Fruit fly (Drosophila melanogaster) whole organism, prepupa: ENCODE data around the gene Rab26.
A peak's percentile ranks its signal among the peaks of the same experiment; 100 is the strongest.

ENCODE experiments used
- Blimp-1 ChIP-seq: fragments of 200-800 bp; sonication (Bioruptor generic); optimal IDR thresholded peaks from 3 replicates; lab custom pipeline; 2017; ENCODE audit warnings: missing biosample characterization, missing genetic modification characterization, mild to moderate bottlenecking, moderate library complexity, missing genetic modification reagents
- CG10631 ChIP-seq: fragments of 200-800 bp; sonication (Bioruptor generic); optimal IDR thresholded peaks from 2 replicates; lab custom pipeline; 2016; ENCODE audit warnings: missing biosample characterization, missing genetic modification characterization
- CG10669 ChIP-seq: fragments of 200-800 bp; sonication (Bioruptor generic); optimal IDR thresholded peaks from 3 replicates; lab custom pipeline; 2018; ENCODE audit warnings: missing biosample characterization, mild to moderate bottlenecking, missing genetic modification characterization, moderate library complexity
- CG11294 ChIP-seq: fragments of 200-800 bp; sonication (Bioruptor generic); IDR thresholded peaks from 2 replicates; pipeline ENCODE4 v1.3.6; 2022; ENCODE audit warnings: missing biosample characterization, missing genetic modification characterization
- CG11902 ChIP-seq: fragments of 200-800 bp; sonication (Bioruptor generic); optimal IDR thresholded peaks from 3 replicates; lab custom pipeline; 2016; ENCODE audit warnings: missing biosample characterization, missing genetic modification characterization
- CG1621 ChIP-seq: fragments of 200-800 bp; sonication (Bioruptor generic); optimal IDR thresholded peaks from 3 replicates; lab custom pipeline; 2018; ENCODE audit warnings: missing biosample characterization, mild to moderate bottlenecking, missing genetic modification characterization
- CG16779 ChIP-seq: fragments of 200-800 bp; sonication (Bioruptor generic); optimal IDR thresholded peaks from 3 replicates; lab custom pipeline; 2017; ENCODE audit warnings: missing biosample characterization, mild to moderate bottlenecking, missing genetic modification characterization
- CG3032 ChIP-seq: fragments of 200-800 bp; optimal IDR thresholded peaks from 2 replicates; lab custom pipeline; 2019; ENCODE audit warnings: missing biosample characterization, mild to moderate bottlenecking, missing genetic modification characterization, moderate library complexity
- CG31627 ChIP-seq: fragments of 200-800 bp; sonication (Bioruptor generic); optimal IDR thresholded peaks from 3 replicates; lab custom pipeline; 2016; ENCODE audit warnings: missing biosample characterization, missing genetic modification characterization
- CG34406 ChIP-seq: fragments of 200-800 bp; sonication (Bioruptor generic); optimal IDR thresholded peaks from 3 replicates; lab custom pipeline; 2016; ENCODE audit warnings: missing biosample characterization, missing genetic modification characterization
- CG3919 ChIP-seq: fragments of 200-800 bp; sonication (Bioruptor generic); optimal IDR thresholded peaks from 3 replicates; lab custom pipeline; 2016; ENCODE audit warnings: missing biosample characterization, missing genetic modification characterization
- CG6163 ChIP-seq: fragments of 200-800 bp; sonication (Bioruptor generic); IDR thresholded peaks from 3 replicates; pipeline ENCODE4 v1.3.6; 2022; ENCODE audit warnings: missing biosample characterization, missing genetic modification characterization
- CG6276 ChIP-seq: fragments of 200-800 bp; sonication (Bioruptor generic); optimal IDR thresholded peaks from 2 replicates; lab custom pipeline; 2017; ENCODE audit warnings: missing biosample characterization, mild to moderate bottlenecking, missing genetic modification characterization
- CG6792 ChIP-seq: fragments of 200-800 bp; sonication (Bioruptor generic); optimal IDR thresholded peaks from 3 replicates; lab custom pipeline; 2016; ENCODE audit warnings: missing biosample characterization, missing genetic modification characterization
- CG6808 ChIP-seq: fragments of 200-800 bp; sonication (Bioruptor generic); optimal IDR thresholded peaks from 3 replicates; lab custom pipeline; 2017; ENCODE audit warnings: missing biosample characterization, missing genetic modification characterization, mild to moderate bottlenecking, moderate library complexity, missing genetic modification reagents
- CG8119 ChIP-seq: fragments of 200-800 bp; sonication (Bioruptor generic); IDR thresholded peaks from 3 replicates; pipeline ENCODE4 v1.3.6; 2022; ENCODE audit warnings: missing biosample characterization, missing genetic modification characterization
- CG8319 ChIP-seq: fragments of 200-800 bp; sonication (Bioruptor generic); optimal IDR thresholded peaks from 3 replicates; lab custom pipeline; 2016; ENCODE audit warnings: missing biosample characterization, missing genetic modification characterization
- CG8632 ChIP-seq: fragments of 200-800 bp; sonication (Bioruptor generic); optimal IDR thresholded peaks from 3 replicates; lab custom pipeline; 2016; ENCODE audit warnings: missing biosample characterization, missing genetic modification characterization
- Eip75B ChIP-seq: fragments of 200-800 bp; sonication (Bioruptor generic); optimal IDR thresholded peaks from 3 replicates; lab custom pipeline; 2016; ENCODE audit warnings: missing biosample characterization, missing genetic modification characterization
- Eip78C ChIP-seq: fragments of 200-800 bp; sonication (Bioruptor generic); peaks from one replicate; lab custom pipeline; 2016; ENCODE audit warnings: missing biosample characterization, missing genetic modification characterization
- Eip93F ChIP-seq: fragments of 200-800 bp; sonication (Bioruptor generic); optimal IDR thresholded peaks from 2 replicates; lab custom pipeline; 2016; ENCODE audit warnings: missing biosample characterization, mild to moderate bottlenecking, missing genetic modification characterization
- Ets21C ChIP-seq: fragments of 200-800 bp; sonication (Bioruptor generic); optimal IDR thresholded peaks from 3 replicates; lab custom pipeline; 2016; ENCODE audit warnings: missing biosample characterization, missing genetic modification characterization
- Hr38 ChIP-seq: sonication (Bioruptor generic); optimal IDR thresholded peaks from 2 replicates; lab custom pipeline; 2016; ENCODE audit warnings: missing biosample characterization, missing genetic modification characterization
- Hr39 ChIP-seq: fragments of 200-800 bp; sonication (Bioruptor generic); optimal IDR thresholded peaks from 2 replicates; lab custom pipeline; 2016; ENCODE audit warnings: missing biosample characterization, missing genetic modification characterization
- Hr4 ChIP-seq: fragments of 200-800 bp; sonication (Bioruptor generic); optimal IDR thresholded peaks from 3 replicates; lab custom pipeline; 2016; ENCODE audit warnings: missing biosample characterization, missing genetic modification characterization
- Lpt ChIP-seq: fragments of 200-800 bp; sonication (Bioruptor generic); optimal IDR thresholded peaks from 3 replicates; lab custom pipeline; 2016; ENCODE audit warnings: missing biosample characterization, missing genetic modification characterization
- Met ChIP-seq: fragments of 200-800 bp; sonication (Bioruptor generic); optimal IDR thresholded peaks from 3 replicates; lab custom pipeline; 2016; ENCODE audit warnings: missing biosample characterization, missing genetic modification characterization
- OdsH ChIP-seq: fragments of 200-800 bp; sonication (Bioruptor generic); optimal IDR thresholded peaks from 3 replicates; lab custom pipeline; 2016; ENCODE audit warnings: missing biosample characterization, missing genetic modification characterization
- Smox ChIP-seq: fragments of 200-800 bp; sonication (Bioruptor generic); optimal IDR thresholded peaks from 3 replicates; lab custom pipeline; 2016; ENCODE audit warnings: missing biosample characterization, missing genetic modification characterization
- Sox102F ChIP-seq: fragments of 200-800 bp; sonication (Bioruptor generic); optimal IDR thresholded peaks from 2 replicates; lab custom pipeline; 2016; ENCODE audit warnings: missing biosample characterization, mild to moderate bottlenecking, missing genetic modification characterization
- Sox14 ChIP-seq: fragments of 200-800 bp; sonication (Bioruptor generic); optimal IDR thresholded peaks from 3 replicates; lab custom pipeline; 2016; ENCODE audit warnings: missing biosample characterization, missing genetic modification characterization
- Sox15 ChIP-seq: fragments of 200-800 bp; sonication (Bioruptor generic); optimal IDR thresholded peaks from 3 replicates; lab custom pipeline; 2016; ENCODE audit warnings: missing biosample characterization, missing genetic modification characterization
- achi ChIP-seq: fragments of 200-800 bp; sonication (Bioruptor generic); optimal IDR thresholded peaks from 3 replicates; lab custom pipeline; 2016; ENCODE audit warnings: missing biosample characterization, missing genetic modification characterization
- cyc ChIP-seq: fragments of 200-800 bp; sonication (Bioruptor generic); optimal IDR thresholded peaks from 3 replicates; lab custom pipeline; 2016; ENCODE audit warnings: missing biosample characterization, missing genetic modification characterization
- dac ChIP-seq: fragments of 200-800 bp; sonication (Bioruptor generic); optimal IDR thresholded peaks from 2 replicates; lab custom pipeline; 2017; ENCODE audit warnings: missing biosample characterization, mild to moderate bottlenecking, missing genetic modification characterization
- dsx ChIP-seq: fragments of 200-800 bp; optimal IDR thresholded peaks from 3 replicates; lab custom pipeline; 2019; ENCODE audit warnings: missing biosample characterization, mild to moderate bottlenecking, missing genetic modification characterization, moderate library complexity; ENCODE audit not compliant: poor library complexity, severe bottlenecking
- eg ChIP-seq: fragments of 200-800 bp; sonication (Bioruptor generic); IDR thresholded peaks from 3 replicates; pipeline ENCODE4 v1.3.6; 2022; ENCODE audit warnings: missing biosample characterization, missing genetic modification characterization
- esn ChIP-seq: fragments of 200-800 bp; sonication (Bioruptor generic); optimal IDR thresholded peaks from 2 replicates; lab custom pipeline; 2016; ENCODE audit warnings: missing biosample characterization, mild to moderate bottlenecking, missing genetic modification characterization, moderate library complexity
- fd59A ChIP-seq: fragments of 200-800 bp; sonication (Bioruptor generic); optimal IDR thresholded peaks from 2 replicates; lab custom pipeline; 2017; ENCODE audit warnings: missing biosample characterization, mild to moderate bottlenecking, missing genetic modification characterization, missing genetic modification reagents
- fd85E ChIP-seq: fragments of 200-800 bp; sonication (Bioruptor generic); optimal IDR thresholded peaks from 3 replicates; lab custom pipeline; 2016; ENCODE audit warnings: missing biosample characterization, missing genetic modification characterization
- fkh ChIP-seq: fragments of 200-800 bp; sonication (Bioruptor generic); optimal IDR thresholded peaks from 3 replicates; lab custom pipeline; 2017; ENCODE audit warnings: missing biosample characterization, mild to moderate bottlenecking, missing genetic modification characterization, moderate library complexity
- net ChIP-seq: fragments of 200-800 bp; sonication (Bioruptor generic); optimal IDR thresholded peaks from 3 replicates; lab custom pipeline; 2016; ENCODE audit warnings: missing biosample characterization, missing genetic modification characterization
- pdm3 ChIP-seq: fragments of 200-800 bp; sonication (Bioruptor generic); optimal IDR thresholded peaks from 3 replicates; lab custom pipeline; 2016; ENCODE audit warnings: missing biosample characterization, missing genetic modification characterization
- salr ChIP-seq, 2 experiments: fragments of 200-800 bp; sonication (Bioruptor generic); optimal IDR thresholded peaks; 3 replicates each; lab custom pipeline; 2016 to 2018; ENCODE audit warnings: missing biosample characterization in 2 of 2, missing genetic modification characterization in 2 of 2, mild to moderate bottlenecking in 1 of 2
- spab ChIP-seq: fragments of 200-800 bp; sonication (Bioruptor generic); optimal IDR thresholded peaks from 2 replicates; lab custom pipeline; 2017; ENCODE audit warnings: missing biosample characterization, mild to moderate bottlenecking, missing genetic modification characterization, missing genetic modification reagents
- ss ChIP-seq, 2 experiments: fragments of 200-800 bp; sonication (Bioruptor generic); optimal IDR thresholded peaks; 2 replicates in 1 of 2; 3 replicates in 1 of 2; lab custom pipeline; 2017 to 2018; ENCODE audit warnings: mild to moderate bottlenecking in 2 of 2, missing biosample characterization in 2 of 2, missing genetic modification characterization in 2 of 2, moderate library complexity in 1 of 2
- svp ChIP-seq: fragments of 200-800 bp; sonication (Bioruptor generic); peaks from one replicate; lab custom pipeline; 2016; ENCODE audit warnings: missing biosample characterization, missing genetic modification characterization
- topi ChIP-seq: fragments of 200-800 bp; sonication (Bioruptor generic); optimal IDR thresholded peaks from 3 replicates; lab custom pipeline; 2016; ENCODE audit warnings: missing biosample characterization, missing genetic modification characterization
- vri ChIP-seq: fragments of 200-800 bp; sonication (Bioruptor generic); optimal IDR thresholded peaks from 3 replicates; lab custom pipeline; 2016; ENCODE audit warnings: missing biosample characterization, mild to moderate bottlenecking, missing genetic modification characterization

Rab26 gene

DNA sequence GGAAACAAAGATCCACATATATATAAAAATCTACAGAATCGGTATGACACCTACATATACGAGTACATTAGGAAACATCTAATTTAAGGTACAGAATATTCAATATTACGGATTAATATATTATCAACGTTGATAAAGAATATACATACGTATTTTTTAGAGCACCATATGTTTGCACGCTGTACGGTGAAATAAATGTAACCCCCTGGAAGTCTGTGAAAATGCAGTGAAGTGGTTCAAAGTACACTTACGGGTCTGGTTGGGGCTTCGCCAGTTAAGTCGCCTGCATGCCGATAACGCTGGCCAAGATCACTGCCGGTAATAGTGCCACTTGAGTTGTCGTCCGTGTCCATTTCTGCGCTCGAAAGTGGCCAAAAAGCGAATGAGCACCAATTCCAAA lies 14.9 kb upstream of the Rab26 start:
- no peak for TF ChIP-seq Eip93F
- TF ChIP-seq Hr38 (GFP tag; lab: Kevin White, UChicago): no peak
- no peak for TF ChIP-seq CG10669 (GFP tag; lab: Kevin White, UChicago)
- no peak for TF ChIP-seq CG8119 (GFP tag; lab: Robert Waterston, UW)
- TF ChIP-seq Met (GFP tag; lab: Kevin White, UChicago): no peak
- TF ChIP-seq Hr4 (GFP tag; lab: Kevin White, UChicago): no peak
- no peak for TF ChIP-seq Blimp-1 (GFP tag; lab: Kevin White, UChicago)
- TF ChIP-seq CG8632 (GFP tag; lab: Kevin White, UChicago): no peak
- no peak for TF ChIP-seq CG11902 (GFP tag; lab: Kevin White, UChicago)
- no peak for TF ChIP-seq CG11294 (GFP tag; lab: Robert Waterston, UW)
- TF ChIP-seq CG10631 (GFP tag; lab: Kevin White, UChicago): no peak
- no peak for TF ChIP-seq CG3032 (tag; lab: Kevin White, UChicago)
- TF ChIP-seq OdsH: no peak

DNA sequence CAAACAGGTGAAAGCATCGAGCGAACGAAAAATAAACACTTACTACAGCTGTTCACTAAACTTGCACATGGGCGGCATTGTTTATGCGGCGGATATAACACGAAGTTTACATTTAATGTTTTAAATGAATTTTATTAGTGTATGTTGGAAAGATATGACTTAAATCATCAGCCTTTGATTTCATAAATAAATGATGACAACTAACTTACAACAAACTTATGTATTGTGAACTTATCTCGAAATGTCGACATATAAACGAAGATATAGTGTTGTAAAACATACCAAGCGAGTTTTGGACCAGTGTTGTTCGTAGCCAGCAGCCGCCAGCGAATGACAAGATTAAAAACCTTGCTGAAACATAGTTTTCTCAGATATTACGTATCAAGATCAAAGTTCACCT lies 14.2 kb upstream of the Rab26 start, which contains the start of the genes CG11309 and CG7632:
TSS of gene CG11309 (minus strand) at position 259 of the 400 bp plus-strand sequence.
TSS of gene CG7632 (plus strand) at position 298 of the 400 bp plus-strand sequence.
- TF ChIP-seq CG6163 (GFP tag; lab: Robert Waterston, UW) (peak; percentile 100), svp (peak; percentile 100), topi (GFP tag; lab: Kevin White, UChicago) (peak; percentile 99), CG6808 (GFP tag; lab: Kevin White, UChicago) (peak; percentile 99), Sox15 (GFP tag; lab: Kevin White, UChicago) (peak; percentile 97), vri (GFP tag; lab: Kevin White, UChicago) (peak; percentile 99), CG8632 (GFP tag; lab: Kevin White, UChicago) (peak; percentile 99), CG34406 (peak; percentile 100), CG3919 (GFP tag; lab: Kevin White, UChicago) (peak; percentile 100), achi (GFP tag; lab: Kevin White, UChicago) (peak; percentile 99), Eip75B (peak; percentile 100), CG31627 (GFP tag; lab: Kevin White, UChicago) (peak; percentile 99), net (peak; percentile 100), CG8319 (GFP tag; lab: Kevin White, UChicago) (peak; percentile 97), CG11902 (GFP tag; lab: Kevin White, UChicago) (peak; percentile 95), Hr39 (peak; percentile 98), Smox (peak; percentile 99), CG6792 (peak; percentile 99), Lpt (GFP tag; lab: Kevin White, UChicago) (peak; percentile 99), Ets21C (GFP tag; lab: Kevin White, UChicago) (peak; percentile 98), Eip78C (GFP tag; lab: Kevin White, UChicago) (peak; percentile 100), OdsH (peak; percentile 99), esn (GFP tag; lab: Kevin White, UChicago) (peak; percentile 100), ss (GFP tag; optimal IDR thresholded peaks at IDR 0.05; lab: Kevin White, UChicago) (peak; percentile 99 to 100), pdm3 (GFP tag; lab: Kevin White, UChicago) (peak; percentile 99), fd85E (peak; percentile 97), CG1621 (tag; lab: Kevin White, UChicago) (peak; percentile 99), Hr38 (GFP tag; lab: Kevin White, UChicago) (peak; percentile 78), CG6276 (GFP tag; lab: Kevin White, UChicago) (peak; percentile 97), CG16779 (tag; lab: Kevin White, UChicago) (peak; percentile 99), fkh (peak; percentile 97), Eip93F (peak; percentile 98), CG11294 (GFP tag; lab: Robert Waterston, UW) (peak; percentile 98), Met (GFP tag; lab: Kevin White, UChicago) (peak; percentile 99), salr (GFP tag; optimal IDR thresholded peaks at IDR 0.05; lab: Kevin White, UChicago) (peak; percentile 99), fd59A (peak; percentile 99), cyc (GFP tag; lab: Kevin White, UChicago) (peak; percentile 99), CG3032 (tag; lab: Kevin White, UChicago) (peak; percentile 100), eg (GFP tag; lab: Robert Waterston, UW) (peak; percentile 99), Sox102F (GFP tag; lab: Kevin White, UChicago) (peak; percentile 100), Sox14 (GFP tag; lab: Kevin White, UChicago) (peak; percentile 99), dac (GFP tag; lab: Kevin White, UChicago) (peak; percentile 98), spab (GFP tag; lab: Kevin White, UChicago) (peak; percentile 99), dsx (GFP tag; lab: Kevin White, UChicago) (peak; percentile 99)
